Worm (Caenorhabditis elegans): ENCODE results near the gene dre-1.

Gene dre-1

ce11 chrV:6513356-6513755 lies 32.9 kb downstream of the dre-1 start:
- TF ChIP-seq pros-1 (tag; optimal IDR thresholded peaks at IDR 0.05) (no peak), fkh-6 (tag; optimal IDR thresholded peaks at IDR 0.05) (no peak)

DNA sequence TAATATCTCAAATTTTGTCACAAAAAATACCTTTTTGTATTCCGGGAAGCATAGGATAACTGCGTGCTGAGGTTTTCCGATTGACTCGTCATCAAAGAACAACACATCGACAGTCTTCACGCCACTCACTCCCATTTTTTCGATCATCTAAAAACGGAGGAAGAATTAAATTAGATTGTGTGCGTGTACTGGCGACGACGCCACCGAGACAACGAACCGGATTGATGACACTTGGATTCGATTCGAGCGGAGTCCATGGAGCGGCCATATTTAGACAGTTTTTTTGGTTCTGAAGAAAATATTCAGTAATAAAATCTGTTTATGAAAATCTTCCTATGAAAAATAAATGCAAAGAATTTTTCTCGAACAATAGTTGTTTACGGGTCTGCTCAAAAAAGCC lies 35.2 kb downstream of the dre-1 start, which contains the start of gene ubh-1:
Gene ubh-1, minus strand, starts transcription at position 289 of the 400 bp plus-strand sequence.
- TF ChIP-seq ceh-18 (tag; optimal IDR thresholded peaks at IDR 0.05) (no peak), fkh-6 (tag; optimal IDR thresholded peaks at IDR 0.05) (no peak), dmd-4 (tag; optimal IDR thresholded peaks at IDR 0.05; ENCODE audit: borderline replicate concordance) (no peak), fax-1 (tag; optimal IDR thresholded peaks at IDR 0.05) (no peak), unc-3 (GFP tag; conservative IDR thresholded peaks at IDR 0.05) (no peak), unc-3 (tag; optimal IDR thresholded peaks at IDR 0.05) (no peak), eyg-1 (tag; optimal IDR thresholded peaks at IDR 0.05) (no peak), pag-3 (tag; optimal IDR thresholded peaks at IDR 0.05; ENCODE audit: borderline replicate concordance) (no peak), lim-6 (tag; optimal IDR thresholded peaks at IDR 0.05) (no peak), unc-55 (GFP tag; optimal IDR thresholded peaks at IDR 0.05) (no peak), pqm-1 (tag; optimal IDR thresholded peaks at IDR 0.05) (no peak), ttx-3 (tag; optimal IDR thresholded peaks at IDR 0.05) (no peak), npax-4 (tag; optimal IDR thresholded peaks at IDR 0.05) (no peak), unc-86 (tag; optimal IDR thresholded peaks at IDR 0.05) (no peak)

- TF ChIP-seq fax-1 (tag; optimal IDR thresholded peaks at IDR 0.05) (no peak), hlh-13 (GFP tag; optimal IDR thresholded peaks at IDR 0.05) (no peak), pha-4 (tag; optimal IDR thresholded peaks at IDR 0.05) (no peak), ceh-45 (GFP tag; IDR thresholded peaks at IDR 0.05) (no peak), tbx-2 (tag; optimal IDR thresholded peaks at IDR 0.05) (no peak), npax-4 (tag; optimal IDR thresholded peaks at IDR 0.05) (no peak), nhr-232 (tag; optimal IDR thresholded peaks at IDR 0.05) (no peak), madf-2 (tag; optimal IDR thresholded peaks at IDR 0.05) (no peak), C38D4.7 (GFP tag; optimal IDR thresholded peaks at IDR 0.05) (no peak), nfya-1 (tag; optimal IDR thresholded peaks at IDR 0.05) (no peak)
These were observed 35.7 kb downstream of the dre-1 start for ce11 chrV:6510622-6511021.

- TF ChIP-seq ceh-6 (GFP tag; optimal IDR thresholded peaks at IDR 0.05): no peak
- no peak for TF ChIP-seq lin-11 (tag; optimal IDR thresholded peaks at IDR 0.05)
- TF ChIP-seq pax-1 (tag; optimal IDR thresholded peaks at IDR 0.05): no peak
- no peak for TF ChIP-seq ttx-3 (tag; optimal IDR thresholded peaks at IDR 0.05)
- no peak for TF ChIP-seq K09A11.1 (tag; optimal IDR thresholded peaks at IDR 0.05; ENCODE audit: insufficient read depth)
- no peak for TF ChIP-seq zip-5 (tag; optimal IDR thresholded peaks at IDR 0.05)
- TF ChIP-seq sox-4 (tag; optimal IDR thresholded peaks at IDR 0.05): no peak
- no peak for TF ChIP-seq hlh-30 (tag; optimal IDR thresholded peaks at IDR 0.05; ENCODE audit: insufficient read depth)
These were observed 36.6 kb downstream of the dre-1 start, which contains the start of gene ubh-2 for ce11 chrV:6509717-6510116. Gene ubh-2 (minus strand): TSS chrV:6509817.

- TF ChIP-seq dmd-4 (tag; optimal IDR thresholded peaks at IDR 0.05; ENCODE audit: borderline replicate concordance) (no peak), T23F11.4 (GFP tag; optimal IDR thresholded peaks at IDR 0.05) (no peak), rnt-1 (tag; optimal IDR thresholded peaks at IDR 0.05) (no peak), fax-1 (tag; optimal IDR thresholded peaks at IDR 0.05) (no peak), ceh-18 (tag; optimal IDR thresholded peaks at IDR 0.05) (no peak), zip-5 (tag; optimal IDR thresholded peaks at IDR 0.05) (no peak), ceh-31 (tag; optimal IDR thresholded peaks at IDR 0.05) (no peak), ceh-48 (tag; optimal IDR thresholded peaks at IDR 0.05) (no peak)
These were observed 37.6 kb downstream of the dre-1 start, which contains the start of gene ubh-3 for ce11 chrV:6508703-6509102. Gene ubh-3 (minus strand): TSS chrV:6508803.
